Worm (Caenorhabditis elegans) whole organism, midembryonic: ENCODE data around the gene K08E4.2.

ENCODE experiments used
- T22C8.4 ChIP-seq: fragments of 200-800 bp; sonication (Bioruptor generic); IDR thresholded peaks from 2 replicates; pipeline ENCODE4 v1.3.6; 2022; ENCODE audit warnings: missing genetic modification characterization, missing compliant biosample characterization
- flt-1 ChIP-seq: fragments of 200-800 bp; sonication (Bioruptor generic); IDR thresholded peaks from 2 replicates; pipeline ENCODE4 v1.3.6; 2022; ENCODE audit warnings: missing genetic modification characterization, missing compliant biosample characterization

DNA sequence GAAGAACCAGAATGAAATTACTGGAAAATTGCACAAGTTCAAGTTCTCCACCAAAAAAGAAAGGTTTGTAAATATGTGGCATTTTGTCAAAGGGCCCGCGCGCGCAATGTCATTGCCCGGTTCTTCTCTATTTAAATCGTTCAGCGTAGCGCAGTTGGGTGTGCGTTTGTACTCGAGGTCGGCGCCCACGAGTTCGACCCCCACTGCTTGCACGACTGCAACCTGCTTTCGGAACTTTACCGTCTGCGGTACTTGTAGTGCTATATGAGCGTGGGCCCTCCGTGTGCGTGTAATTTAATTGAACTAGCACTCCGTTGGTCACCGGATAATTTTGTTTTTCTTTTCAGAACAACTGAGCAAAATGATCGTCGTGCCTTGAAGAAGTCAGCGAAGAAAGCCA lies 30.0 kb upstream of the K08E4.2 start:
- TF ChIP-seq flt-1 (GFP tag; lab: Robert Waterston, UW) (peak; percentile 78), T22C8.4 (GFP tag; lab: Robert Waterston, UW) (peak; percentile 57; the same call in 1 of the 2 replicates)
